Fruit fly (Drosophila melanogaster): ENCODE measurements around the gene CG3347.

DNA sequence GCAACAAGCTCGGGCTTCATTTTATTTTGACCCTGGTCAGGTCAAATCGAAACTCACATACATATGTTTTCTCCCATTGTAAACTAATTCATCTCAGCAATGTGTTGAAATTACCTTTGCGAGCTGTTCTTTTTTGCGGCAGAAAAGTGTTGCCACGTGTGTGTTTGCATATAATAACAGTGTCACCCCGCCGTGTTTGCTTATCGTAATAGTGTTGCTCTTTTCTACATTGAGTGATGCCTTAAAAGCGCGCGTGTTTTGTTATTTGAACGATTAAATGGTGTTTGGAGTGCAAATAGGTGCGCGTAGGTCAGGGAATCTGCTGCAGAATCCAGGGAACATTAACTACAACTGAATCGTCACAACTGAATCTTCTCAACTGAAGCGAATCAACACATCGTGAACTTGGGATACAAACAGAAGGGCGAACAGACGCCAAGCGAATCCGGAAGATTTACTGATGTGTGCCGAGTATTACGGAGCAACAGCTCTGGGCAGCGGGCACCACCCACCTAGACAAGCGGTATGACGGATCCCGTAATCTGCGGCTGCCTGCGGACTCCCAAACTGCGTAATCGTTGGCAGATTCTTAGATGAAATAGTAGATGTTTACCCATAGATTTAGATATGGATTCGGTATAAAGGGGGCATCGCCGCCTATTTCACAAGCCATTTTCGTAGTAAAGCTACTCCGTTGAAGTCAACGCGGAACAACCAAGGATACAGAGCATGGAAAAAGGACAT lies 39.5 kb downstream of the CG3347 start, which contains the start of gene CG15406:
- TF ChIP-seq CG5204 (GFP tag; optimal IDR thresholded peaks at IDR 0.05) (no peak), CG7101 (tag; optimal IDR thresholded peaks at IDR 0.05) (no peak), Hr96 (GFP tag; optimal IDR thresholded peaks at IDR 0.05) (no peak), kay (GFP tag; ENCODE audit: borderline replicate concordance) (peak; percentile 61), CG14711 (tag; optimal IDR thresholded peaks at IDR 0.05) (no peak)

Data from whole organism, adult.